Fruit fly (Drosophila melanogaster) whole organism, embryonic: Measurements from ENCODE around the gene mbt.

Source experiments
- CG13624 ChIP-seq: fragments of 200-800 bp; sonication (Bioruptor generic); optimal IDR thresholded peaks from 2 replicates; lab custom pipeline; 2016; ENCODE audit warnings: missing biosample characterization, missing genetic modification characterization
- MBD-R2 ChIP-seq: fragments of 200-800 bp; sonication (Bioruptor generic); IDR thresholded peaks from 2 replicates; pipeline ENCODE4 v1.3.6; 2022; ENCODE audit warnings: missing biosample characterization, missing genetic modification characterization
- Opbp ChIP-seq: fragments of 200-800 bp; sonication (Bioruptor generic); IDR thresholded peaks from 3 replicates; pipeline ENCODE4 v1.3.6; 2022; ENCODE audit warnings: missing biosample characterization, missing genetic modification characterization; ENCODE audit not compliant: partially characterized antibody
- hb ChIP-seq: fragments of 200-800 bp; sonication (Bioruptor generic); IDR thresholded peaks from 3 replicates; pipeline ENCODE4 v1.3.6; 2022; ENCODE audit warnings: missing biosample characterization, missing genetic modification characterization; ENCODE audit not compliant: partially characterized antibody
- hbn ChIP-seq: fragments of 200-800 bp; sonication (Bioruptor generic); IDR thresholded peaks from 2 replicates; pipeline ENCODE4 v1.3.6; 2022; ENCODE audit warnings: missing biosample characterization, missing genetic modification characterization; ENCODE audit not compliant: partially characterized antibody
- oc ChIP-seq: fragments of 200-800 bp; sonication (Bioruptor generic); optimal IDR thresholded peaks from 2 replicates; lab custom pipeline; 2018; ENCODE audit warnings: missing biosample characterization, mild to moderate bottlenecking, missing genetic modification characterization, moderate library complexity
- vfl ChIP-seq: fragments of 200-800 bp; sonication (Bioruptor generic); optimal IDR thresholded peaks from 2 replicates; lab custom pipeline; 2016; ENCODE audit warnings: missing biosample characterization, missing genetic modification characterization

DNA sequence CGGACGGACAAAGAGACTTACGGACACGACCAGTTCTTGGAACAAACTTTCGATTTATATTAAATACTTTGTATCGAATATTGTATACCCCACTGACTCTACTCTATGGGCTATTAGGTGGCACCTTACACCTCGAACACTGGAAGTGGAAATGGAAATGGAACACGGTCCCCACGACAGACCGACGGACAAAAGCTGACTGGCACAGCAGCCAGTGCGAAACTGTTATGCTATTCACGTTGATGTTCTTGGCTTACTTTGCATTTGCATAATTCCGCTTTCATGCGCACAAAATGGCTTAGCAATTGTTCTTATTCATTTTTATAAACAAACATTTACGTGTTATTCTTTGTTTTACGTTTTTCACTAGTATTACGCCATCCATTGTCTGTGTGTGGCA, 36.4 kb upstream of the mbt start:
- no peak for TF ChIP-seq vfl
- TF ChIP-seq CG13624 (GFP tag; lab: Kevin White, UChicago): no peak
- no peak for TF ChIP-seq Opbp (GFP tag; lab: Robert Waterston, UW)
- TF ChIP-seq hbn (GFP tag; lab: Robert Waterston, UW): no peak
- TF ChIP-seq oc (tag; lab: Kevin White, UChicago): no peak
- TF ChIP-seq hb (GFP tag; lab: Robert Waterston, UW): no peak
- TF ChIP-seq MBD-R2 (GFP tag; lab: Robert Waterston, UW): no peak
